Fruit fly (Drosophila melanogaster): ENCODE measurements around the gene CG32706.

CG32706 gene

dm6 chrX:9044857-9045256 lies 42.1 kb upstream of the CG32706 start:
- TF ChIP-seq Sox14 (GFP tag; optimal IDR thresholded peaks at IDR 0.05), result no peak
- TF ChIP-seq CG15336 (GFP tag; IDR thresholded peaks at IDR 0.05), result no peak
- TF ChIP-seq Eip78C (GFP tag), result peak; percentile 39
- TF ChIP-seq svp (GFP tag), result peak; percentile 41

dm6 chrX:9046383-9046941 lies 40.5 kb upstream of the CG32706 start:
- TF ChIP-seq fkh (GFP tag; optimal IDR thresholded peaks at IDR 0.05), result no peak
- no peak for TF ChIP-seq net (GFP tag; optimal IDR thresholded peaks at IDR 0.05)
- no peak for TF ChIP-seq CG3919 (GFP tag; optimal IDR thresholded peaks at IDR 0.05)
- TF ChIP-seq CG7368 (GFP tag; optimal IDR thresholded peaks at IDR 0.05), result no peak
- TF ChIP-seq Blimp-1 (GFP tag; optimal IDR thresholded peaks at IDR 0.05), result no peak
- no peak for TF ChIP-seq fd85E (GFP tag; optimal IDR thresholded peaks at IDR 0.05)
- peak; percentile 41 for TF ChIP-seq pdm3 (GFP tag; optimal IDR thresholded peaks at IDR 0.05)
- TF ChIP-seq CG16779 (tag; optimal IDR thresholded peaks at IDR 0.05), result no peak
- peak; percentile 86 for TF ChIP-seq Eip78C (GFP tag)
- peak; percentile 20 for TF ChIP-seq Eip75B (GFP tag; optimal IDR thresholded peaks at IDR 0.05)
- TF ChIP-seq CG11902 (GFP tag; optimal IDR thresholded peaks at IDR 0.05), result no peak
- no peak for TF ChIP-seq CG11294 (GFP tag; IDR thresholded peaks at IDR 0.05)
- TF ChIP-seq Sox14 (GFP tag; optimal IDR thresholded peaks at IDR 0.05), result peak; percentile 6
- no peak for TF ChIP-seq cyc (GFP tag; optimal IDR thresholded peaks at IDR 0.05)
- TF ChIP-seq CG10631 (GFP tag; optimal IDR thresholded peaks at IDR 0.05), result peak; percentile 29
- peak; percentile 32 for TF ChIP-seq esn (GFP tag; optimal IDR thresholded peaks at IDR 0.05)
- TF ChIP-seq Hr39 (GFP tag; optimal IDR thresholded peaks at IDR 0.05), result peak; percentile 35
- peak; percentile 44 for TF ChIP-seq CG8632 (GFP tag; optimal IDR thresholded peaks at IDR 0.05)
- TF ChIP-seq CG32006 (GFP tag; optimal IDR thresholded peaks at IDR 0.05), result peak; percentile 15
- TF ChIP-seq CG8119 (GFP tag; IDR thresholded peaks at IDR 0.05), result peak; percentile 46; the same call in 1 of the 3 replicates
- peak; percentile 43 for TF ChIP-seq Ets96B (tag; optimal IDR thresholded peaks at IDR 0.05)
- TF ChIP-seq CG3032 (tag; optimal IDR thresholded peaks at IDR 0.05), result peak; percentile 28
- 0 out of 2 replicates have a peak, but pooled peaks have one; percentile 9 for TF ChIP-seq CG15336 (GFP tag; IDR thresholded peaks at IDR 0.05)
- no peak for TF ChIP-seq Eip93F (GFP tag; optimal IDR thresholded peaks at IDR 0.05)
- TF ChIP-seq ss (GFP tag; optimal IDR thresholded peaks at IDR 0.05), result no peak
- peak; percentile 34 for TF ChIP-seq OdsH (GFP tag; optimal IDR thresholded peaks at IDR 0.05)
- TF ChIP-seq topi (GFP tag; optimal IDR thresholded peaks at IDR 0.05), result peak; percentile 15
- peak; percentile 4 for TF ChIP-seq vri (GFP tag; optimal IDR thresholded peaks at IDR 0.05)
- no peak for TF ChIP-seq Sox102F (GFP tag; optimal IDR thresholded peaks at IDR 0.05)
- TF ChIP-seq CG1621 (tag; optimal IDR thresholded peaks at IDR 0.05), result no peak
- no peak for TF ChIP-seq eg (GFP tag; IDR thresholded peaks at IDR 0.05)
- no peak for TF ChIP-seq CG11762 (GFP tag; optimal IDR thresholded peaks at IDR 0.05; ENCODE audit: insufficient read depth)
- no peak for TF ChIP-seq salr (GFP tag; optimal IDR thresholded peaks at IDR 0.05)
- TF ChIP-seq achi (GFP tag; optimal IDR thresholded peaks at IDR 0.05), result peak; percentile 34
- peak; percentile 26 for TF ChIP-seq lz (GFP tag; optimal IDR thresholded peaks at IDR 0.05)
- TF ChIP-seq Lpt (GFP tag; optimal IDR thresholded peaks at IDR 0.05), result no peak
- TF ChIP-seq CG4318 (GFP tag; optimal IDR thresholded peaks at IDR 0.05), result no peak
- TF ChIP-seq Hr38 (GFP tag; optimal IDR thresholded peaks at IDR 0.05), result no peak
- peak; percentile 5 for TF ChIP-seq fd59A (GFP tag; optimal IDR thresholded peaks at IDR 0.05)
- TF ChIP-seq Smox (GFP tag; optimal IDR thresholded peaks at IDR 0.05), result peak; percentile 31
- no peak for TF ChIP-seq CG8319 (GFP tag; optimal IDR thresholded peaks at IDR 0.05)
- no peak for TF ChIP-seq Hr4 (GFP tag; optimal IDR thresholded peaks at IDR 0.05)
- TF ChIP-seq Sox15 (GFP tag; optimal IDR thresholded peaks at IDR 0.05), result no peak
- no peak for TF ChIP-seq CG6808 (GFP tag; optimal IDR thresholded peaks at IDR 0.05)
- TF ChIP-seq CG6276 (GFP tag; optimal IDR thresholded peaks at IDR 0.05), result no peak
- TF ChIP-seq dsx (GFP tag; optimal IDR thresholded peaks at IDR 0.05; ENCODE audit: poor library complexity, severe bottlenecking), result no peak
- peak; percentile 25 for TF ChIP-seq Met (GFP tag; optimal IDR thresholded peaks at IDR 0.05)
- TF ChIP-seq svp (GFP tag), result peak; percentile 64
- peak; percentile 32 for TF ChIP-seq spab (GFP tag; optimal IDR thresholded peaks at IDR 0.05)

Data from whole organism, prepupa.